Worm (Caenorhabditis elegans) whole organism, L1 larva: ENCODE data around the gene rpb-11.

ENCODE experiments used
- elt-2 ChIP-seq: sonication (generic microtip); optimal IDR thresholded peaks from 2 replicates; lab custom pipeline; 2016; ENCODE audit warnings: missing genetic modification characterization, mild to moderate bottlenecking, inconsistent platforms, missing compliant biosample characterization, missing genetic modification reagents
- fkh-10 ChIP-seq: sonication (generic microtip); optimal IDR thresholded peaks from 2 replicates; lab custom pipeline; 2017; ENCODE audit warnings: missing biosample characterization, missing genetic modification reagents, missing genetic modification characterization
- jun-1 ChIP-seq: fragments of 150-350 bp; optimal IDR thresholded peaks from 2 replicates; lab custom pipeline; 2014; ENCODE audit warnings: missing biosample characterization, missing genetic modification reagents, missing genetic modification characterization
- lin-39 ChIP-seq: fragments of 150-350 bp; optimal IDR thresholded peaks from 2 replicates; lab custom pipeline; 2014; ENCODE audit warnings: missing biosample characterization, missing genetic modification reagents, missing genetic modification characterization

DNA sequence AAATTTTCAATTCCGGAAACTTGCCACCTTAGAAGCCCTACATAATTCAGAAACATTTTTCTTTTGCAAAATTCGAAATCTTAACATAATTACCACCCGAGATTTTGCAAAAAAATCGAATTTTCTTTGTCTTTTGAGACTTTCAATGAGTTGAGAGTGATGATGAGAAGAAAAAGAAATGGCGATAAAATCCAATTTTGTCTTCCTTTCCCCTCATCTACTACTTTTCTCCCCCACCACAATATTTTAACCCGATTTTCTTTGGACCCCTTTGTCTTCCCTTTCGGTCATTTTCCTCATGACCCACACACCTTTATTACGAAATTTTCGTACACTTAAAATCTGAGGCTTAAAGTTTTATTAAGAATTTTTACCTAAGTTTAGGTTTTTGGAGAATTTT lies 38.5 kb downstream of the rpb-11 start:
- no peak for TF ChIP-seq lin-39 (tag; lab: Kevin White, UChicago)
- TF ChIP-seq fkh-10 (GFP tag; lab: Kevin White, UChicago) = no peak
- no peak for TF ChIP-seq elt-2
- TF ChIP-seq jun-1 (tag; lab: Kevin White, UChicago) = no peak
